Worm (Caenorhabditis elegans): ENCODE results near the gene phf-10.

phf-10 gene

DNA sequence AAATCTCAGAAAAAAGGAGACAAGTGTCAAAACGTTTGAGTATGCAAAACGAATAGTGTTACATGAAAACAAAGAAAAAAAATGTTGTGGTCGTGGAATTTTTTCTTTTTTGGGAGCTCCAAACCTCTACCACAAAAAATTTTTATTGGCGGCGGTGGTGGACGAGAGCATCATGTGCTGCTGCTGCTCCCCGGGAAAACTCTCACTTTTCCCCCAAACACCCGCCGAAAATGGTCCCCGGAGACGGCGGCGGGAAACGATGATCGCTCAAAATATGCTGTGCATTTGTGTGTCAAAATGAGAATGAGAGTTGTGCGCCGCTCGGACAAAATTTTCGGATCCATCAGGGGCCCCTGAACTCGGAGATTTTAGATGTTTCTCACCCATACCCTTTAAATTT, 15.6 kb downstream of the phf-10 start:
- no peak for TF ChIP-seq C16A3.4 (tag; optimal IDR thresholded peaks at IDR 0.05)
- TF ChIP-seq ceh-63 (GFP tag; optimal IDR thresholded peaks at IDR 0.05): no peak
- no peak for TF ChIP-seq efl-3 (GFP tag; optimal IDR thresholded peaks at IDR 0.05)
- TF ChIP-seq mdl-1 (tag; optimal IDR thresholded peaks at IDR 0.05): no peak
- no peak for TF ChIP-seq egl-27 (tag; optimal IDR thresholded peaks at IDR 0.05)
- TF ChIP-seq Y116A8C.19 (tag; optimal IDR thresholded peaks at IDR 0.05; ENCODE audit: borderline replicate concordance): no peak
- no peak for TF ChIP-seq tbx-2 (tag; optimal IDR thresholded peaks at IDR 0.05)
- TF ChIP-seq lin-35 (GFP tag; optimal IDR thresholded peaks at IDR 0.05): no peak
- TF ChIP-seq mep-1 (tag; optimal IDR thresholded peaks at IDR 0.05): no peak
- no peak for TF ChIP-seq pqm-1 (tag; optimal IDR thresholded peaks at IDR 0.05)

DNA sequence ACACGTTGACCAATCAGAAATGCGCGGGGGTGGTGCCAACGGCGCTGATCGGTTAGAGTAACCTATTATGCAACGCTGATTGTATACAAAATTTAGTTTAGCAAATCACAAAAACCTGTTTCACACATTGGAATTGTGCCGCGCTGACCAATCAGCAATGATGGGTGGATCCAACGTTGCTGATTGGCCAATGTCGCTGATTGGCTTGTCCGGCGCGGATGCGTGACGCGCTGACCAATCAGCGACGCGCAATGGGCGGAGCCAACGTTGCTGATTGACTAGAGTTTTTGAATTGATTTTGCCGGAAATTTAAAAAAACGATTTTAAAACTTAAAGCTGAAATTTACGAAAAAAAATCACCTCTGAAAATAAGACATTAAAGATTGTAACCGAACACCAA, 26.1 kb downstream of the phf-10 start:
- TF ChIP-seq hlh-17 (GFP tag; optimal IDR thresholded peaks at IDR 0.05; ENCODE audit: borderline replicate concordance): no peak
- no peak for TF ChIP-seq mef-2 (tag; optimal IDR thresholded peaks at IDR 0.05)
- TF ChIP-seq lir-3 (tag; optimal IDR thresholded peaks at IDR 0.05; ENCODE audit: poor library complexity): no peak
- TF ChIP-seq elt-3 (tag; optimal IDR thresholded peaks at IDR 0.05): no peak
- no peak for TF ChIP-seq skn-1 (tag; optimal IDR thresholded peaks at IDR 0.05)
- no peak for TF ChIP-seq nhr-20 (tag; optimal IDR thresholded peaks at IDR 0.05)
- TF ChIP-seq nhr-76 (tag; optimal IDR thresholded peaks at IDR 0.05): no peak
- no peak for TF ChIP-seq vab-15 (tag; optimal IDR thresholded peaks at IDR 0.05)
- no peak for TF ChIP-seq aly-2 (tag; optimal IDR thresholded peaks at IDR 0.05)
- TF ChIP-seq nhr-84 (tag; optimal IDR thresholded peaks at IDR 0.05): no peak
- no peak for TF ChIP-seq snpc-4 (tag; optimal IDR thresholded peaks at IDR 0.05)
- no peak for TF ChIP-seq pag-3 (tag; optimal IDR thresholded peaks at IDR 0.05; ENCODE audit: borderline replicate concordance, insufficient read depth)
- TF ChIP-seq ceh-90 (tag; optimal IDR thresholded peaks at IDR 0.05): no peak
- TF ChIP-seq mdl-1 (tag; optimal IDR thresholded peaks at IDR 0.05): no peak
- no peak for TF ChIP-seq ztf-4 (tag; optimal IDR thresholded peaks at IDR 0.05)
- no peak for TF ChIP-seq C34B4.2 (tag; optimal IDR thresholded peaks at IDR 0.05)
- TF ChIP-seq sptf-1 (tag; optimal IDR thresholded peaks at IDR 0.05): no peak
- no peak for TF ChIP-seq lsy-2 (tag; optimal IDR thresholded peaks at IDR 0.05)

ce11 chrV:284808-285207, 26.6 kb downstream of the phf-10 start:
- TF ChIP-seq mep-1 (tag; optimal IDR thresholded peaks at IDR 0.05): no peak
- TF ChIP-seq lsy-2 (tag; optimal IDR thresholded peaks at IDR 0.05): peak; percentile 19 to 41
- TF ChIP-seq irx-1 (tag; optimal IDR thresholded peaks at IDR 0.05): no peak
- TF ChIP-seq pag-3 (tag; optimal IDR thresholded peaks at IDR 0.05; ENCODE audit: borderline replicate concordance, insufficient read depth): no peak
- TF ChIP-seq nhr-47 (tag; optimal IDR thresholded peaks at IDR 0.05): no peak
- TF ChIP-seq snu-23 (GFP tag; optimal IDR thresholded peaks at IDR 0.05): peak; percentile 35
- no peak for TF ChIP-seq nhr-76 (tag; optimal IDR thresholded peaks at IDR 0.05)
- TF ChIP-seq tlp-1 (tag; optimal IDR thresholded peaks at IDR 0.05): no peak
- TF ChIP-seq ceh-8 (GFP tag; optimal IDR thresholded peaks at IDR 0.05): no peak
- TF ChIP-seq rnt-1 (tag; optimal IDR thresholded peaks at IDR 0.05): peak; percentile 78
- no peak for TF ChIP-seq ceh-82 (tag; optimal IDR thresholded peaks at IDR 0.05)
- peak in 1 of 2 experiments; percentile 17 for TF ChIP-seq lin-35 (GFP tag; optimal IDR thresholded peaks at IDR 0.05)
- TF ChIP-seq nhr-71 (tag; optimal IDR thresholded peaks at IDR 0.05): peak; percentile 74
- peak; percentile 77 for TF ChIP-seq lin-14 (GFP tag; optimal IDR thresholded peaks at IDR 0.05)
- no peak for TF ChIP-seq ceh-63 (GFP tag; optimal IDR thresholded peaks at IDR 0.05)
- no peak for TF ChIP-seq egl-13 (tag; optimal IDR thresholded peaks at IDR 0.05)
- no peak for TF ChIP-seq pax-3 (tag; optimal IDR thresholded peaks at IDR 0.05)
- no peak for TF ChIP-seq efl-3 (GFP tag; optimal IDR thresholded peaks at IDR 0.05)
- TF ChIP-seq C34B4.2 (tag; optimal IDR thresholded peaks at IDR 0.05): no peak
- TF ChIP-seq hlh-17 (GFP tag; optimal IDR thresholded peaks at IDR 0.05; ENCODE audit: borderline replicate concordance): no peak
- no peak for TF ChIP-seq F16B12.6 (tag; optimal IDR thresholded peaks at IDR 0.05)
- no peak for TF ChIP-seq swsn-7 (tag; optimal IDR thresholded peaks at IDR 0.05)
- TF ChIP-seq nhr-19 (GFP tag; conservative IDR thresholded peaks at IDR 0.05): peak; percentile 54
- no peak for TF ChIP-seq aha-1 (tag; optimal IDR thresholded peaks at IDR 0.05)
- TF ChIP-seq nhr-20 (tag; optimal IDR thresholded peaks at IDR 0.05): no peak
- TF ChIP-seq efl-1 (optimal IDR thresholded peaks at IDR 0.05): peak in 1 of 2 experiments; percentile 21
- peak; percentile 30 to 78 for TF ChIP-seq efl-1 (GFP tag; optimal IDR thresholded peaks at IDR 0.05 in 1 of 2)

All from whole organism, L1 larva.